Fruit fly (Drosophila melanogaster): ENCODE measurements around the gene CG31064.

CG31064 gene

dm6 chr3R:27238438-27239301 is at the start of gene CG31064, which contains the start of gene PolA2:
CG31064 (minus strand) TSS chr3R:27239085.
PolA2 (plus strand) TSS chr3R:27239163.
- TF ChIP-seq CG17801 (GFP tag; optimal IDR thresholded peaks at IDR 0.05; ENCODE audit: partially characterized antibody): peak; percentile 5

DNA sequence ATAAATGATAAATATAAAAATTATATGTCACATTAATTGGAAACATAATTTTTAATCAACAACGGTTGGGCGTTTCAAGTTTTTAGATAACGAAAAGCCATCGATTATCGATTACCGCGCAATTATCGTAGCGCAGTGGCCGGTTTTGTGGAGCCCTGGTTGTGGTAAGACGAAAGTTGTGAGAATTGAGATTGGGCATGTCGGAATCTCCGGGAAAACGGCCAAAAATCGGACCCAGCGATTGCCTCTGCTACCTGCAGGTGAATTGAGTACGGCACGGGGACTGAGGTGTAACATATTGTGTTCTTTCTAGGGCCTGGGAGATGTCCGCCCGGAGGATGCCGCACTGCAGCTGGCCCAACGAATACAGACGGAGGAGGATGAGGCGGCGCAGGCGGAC is 44.8 kb upstream of the CG31064 start, which contains the start of gene CG3368:
TSS of gene CG3368 (plus strand) at position 136 of the 400 bp plus-strand sequence.
- TF ChIP-seq CG17801 (GFP tag; optimal IDR thresholded peaks at IDR 0.05; ENCODE audit: partially characterized antibody): no peak

- TF ChIP-seq CG17801 (GFP tag; optimal IDR thresholded peaks at IDR 0.05; ENCODE audit: partially characterized antibody): peak; percentile 61
These were observed 43.4 kb upstream of the CG31064 start, which contains the start of gene mrt for dm6 chr3R:27282286-27282685. mrt (minus strand) TSS chr3R:27282661.

dm6 chr3R:27281811-27282131 is 42.9 kb upstream of the CG31064 start:
- no peak for TF ChIP-seq CG17801 (GFP tag; optimal IDR thresholded peaks at IDR 0.05; ENCODE audit: partially characterized antibody)

- peak; percentile 76 for TF ChIP-seq CG17801 (GFP tag; optimal IDR thresholded peaks at IDR 0.05; ENCODE audit: partially characterized antibody)
These were observed 42.3 kb upstream of the CG31064 start for dm6 chr3R:27281022-27281810.

DNA sequence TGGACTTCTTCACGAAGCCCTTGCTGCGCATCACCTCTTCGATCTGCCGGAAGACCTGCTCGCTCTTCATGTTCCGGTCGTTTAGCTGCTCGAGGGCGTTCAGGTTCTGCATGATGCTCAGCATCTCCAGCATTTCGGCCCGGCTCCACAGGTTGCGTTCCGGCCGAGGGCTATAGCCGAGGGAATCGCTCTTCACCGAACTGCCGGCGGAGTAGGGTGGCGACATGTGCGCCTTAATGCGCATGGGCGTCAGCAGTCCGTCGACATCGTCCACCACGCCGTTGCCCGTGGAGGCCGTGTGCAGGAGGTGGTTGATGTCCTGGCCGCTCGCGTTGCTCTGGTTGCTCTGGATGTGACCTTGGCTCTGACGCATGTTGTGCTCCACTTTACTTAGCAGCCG is 40.6 kb upstream of the CG31064 start:
- no peak for TF ChIP-seq CG17801 (GFP tag; optimal IDR thresholded peaks at IDR 0.05; ENCODE audit: partially characterized antibody)

DNA sequence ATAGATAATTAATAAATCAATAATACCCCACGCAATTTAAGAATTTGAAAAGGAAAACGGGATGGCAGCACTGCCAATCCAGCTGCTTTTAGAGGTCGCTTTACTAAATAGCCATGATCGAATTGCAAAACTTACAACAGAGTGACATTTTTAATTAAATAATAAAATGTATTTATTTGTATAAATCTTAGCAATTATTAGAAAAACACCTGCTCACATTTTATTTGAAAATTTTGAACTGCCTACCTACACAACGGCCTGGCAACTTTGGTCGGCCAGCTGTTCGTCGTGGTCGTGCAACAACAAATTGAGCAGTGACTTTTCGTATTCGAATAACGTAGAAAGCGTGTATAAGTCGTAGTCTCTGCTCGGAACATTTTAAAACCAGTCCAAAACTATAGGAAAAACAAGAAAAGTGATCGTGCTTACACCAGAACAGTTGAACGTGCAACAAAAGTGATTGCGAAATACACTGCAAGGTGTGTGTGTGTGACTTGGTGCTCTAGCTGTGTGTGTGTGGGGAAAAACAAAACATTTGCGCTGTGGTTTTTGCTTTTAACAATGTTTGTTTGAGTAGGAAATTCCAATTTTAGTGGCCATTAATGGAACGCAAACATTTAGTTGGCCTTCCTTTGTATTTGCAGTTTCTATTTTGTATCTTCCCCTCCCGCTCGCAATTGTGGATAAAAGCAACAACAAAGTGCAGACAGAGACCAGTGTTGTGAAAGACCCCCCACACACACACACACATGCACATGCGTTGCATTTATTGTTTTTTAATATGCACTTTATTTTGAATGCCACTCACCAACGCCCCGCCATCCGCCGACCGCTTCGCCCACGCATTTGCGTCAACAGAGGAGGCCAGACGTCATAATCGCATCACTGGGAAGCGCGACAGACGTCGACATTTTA is 35.9 kb upstream of the CG31064 start, which contains the start of gene CG5938:
TSS of gene CG5938 (plus strand) at position 262 of the 915 bp plus-strand sequence.
- TF ChIP-seq CG17801 (GFP tag; optimal IDR thresholded peaks at IDR 0.05; ENCODE audit: partially characterized antibody): peak; percentile 1

dm6 chr3R:27273118-27274062 is 34.5 kb upstream of the CG31064 start, which contains the start of gene CG5934:
CG5934 (plus strand) TSS chr3R:27273705.
- no peak for TF ChIP-seq CG17801 (GFP tag; optimal IDR thresholded peaks at IDR 0.05; ENCODE audit: partially characterized antibody)

dm6 chr3R:27272233-27272632 is 33.3 kb upstream of the CG31064 start:
- TF ChIP-seq CG17801 (GFP tag; optimal IDR thresholded peaks at IDR 0.05; ENCODE audit: partially characterized antibody): no peak

DNA sequence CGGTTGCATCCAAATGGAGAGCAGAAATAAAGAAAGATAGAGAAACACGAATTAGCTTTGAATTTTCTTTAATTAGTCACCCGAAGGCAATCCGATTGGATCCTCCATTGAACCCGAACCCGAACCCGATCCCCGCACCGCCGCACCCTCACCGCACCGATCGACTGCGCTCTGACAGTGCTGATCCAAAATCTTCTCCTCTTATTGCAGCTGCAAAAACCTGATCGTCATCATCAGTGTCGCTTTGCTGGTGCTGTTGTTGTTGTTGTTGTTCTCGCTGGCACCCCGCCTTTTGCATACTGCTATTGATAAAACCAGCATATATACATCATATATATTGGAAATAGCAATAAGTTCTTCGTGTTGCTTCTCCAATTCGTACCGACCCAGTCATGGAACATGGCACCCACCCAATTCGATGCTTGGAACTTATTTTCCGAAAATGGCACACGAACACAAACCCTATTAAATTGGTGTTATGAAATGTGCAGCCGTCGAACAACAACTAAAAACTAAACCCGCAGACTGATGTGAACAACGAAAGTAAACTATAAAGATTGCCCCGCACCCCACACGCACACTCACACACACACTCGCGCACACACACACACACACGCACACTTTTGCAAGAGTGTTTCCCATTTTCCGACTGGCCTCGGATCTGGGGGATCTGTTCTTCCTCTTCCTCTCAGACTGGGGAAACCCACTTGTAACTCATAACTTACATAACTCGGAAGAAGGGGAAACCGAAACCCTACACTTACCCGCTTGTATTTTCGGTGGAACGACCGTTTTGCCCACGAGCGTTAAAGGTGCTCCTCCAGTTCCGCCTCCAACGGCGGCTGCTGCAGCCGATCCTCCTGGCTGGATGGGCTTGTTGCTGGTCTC is 31.7 kb upstream of the CG31064 start:
- TF ChIP-seq CG17801 (GFP tag; optimal IDR thresholded peaks at IDR 0.05; ENCODE audit: partially characterized antibody): no peak

- no peak for TF ChIP-seq CG17801 (GFP tag; optimal IDR thresholded peaks at IDR 0.05; ENCODE audit: partially characterized antibody)
These were observed 26.4 kb upstream of the CG31064 start, which contains the start of the genes CG14262 and CG14260 for dm6 chr3R:27265330-27265729. CG14262 (minus strand) TSS chr3R:27265430. CG14260 (plus strand) TSS chr3R:27265457.

DNA sequence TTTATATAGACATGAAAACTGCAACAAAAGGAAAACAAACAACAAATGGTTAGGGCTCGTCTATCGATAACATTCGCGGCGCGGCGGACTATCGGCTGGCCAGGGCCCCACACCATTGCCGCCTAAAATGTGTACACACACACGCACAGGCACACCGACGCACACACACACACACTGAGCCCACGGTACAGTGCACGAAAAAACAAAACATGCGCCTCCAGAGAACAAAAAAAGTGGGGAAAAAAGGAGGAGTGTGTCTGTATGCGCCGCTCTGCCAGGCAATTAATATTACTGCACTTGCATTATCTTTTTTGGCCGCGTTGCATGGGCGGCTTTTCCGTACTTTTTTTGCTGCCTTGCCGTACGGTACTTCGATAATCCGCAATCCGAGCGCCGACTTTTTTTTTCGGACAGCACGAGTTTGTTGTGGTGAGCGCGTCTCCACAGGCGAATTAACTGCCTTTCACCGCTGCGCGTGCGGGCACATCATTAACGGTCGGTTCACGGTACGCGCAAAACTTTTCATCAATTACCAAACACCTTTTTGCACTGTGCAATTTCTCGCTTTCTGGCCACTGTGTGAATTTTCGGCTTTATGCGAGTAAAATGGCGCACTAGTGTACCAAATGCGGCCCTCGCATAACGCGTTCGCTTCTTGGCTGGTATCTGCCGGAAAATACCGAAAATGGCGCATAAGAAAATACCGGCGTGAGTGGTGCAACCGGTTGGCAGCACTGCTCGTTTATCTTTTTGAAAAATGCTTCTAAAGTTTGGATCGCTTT is 24.7 kb upstream of the CG31064 start, which contains the start of gene woc:
TSS of gene woc (minus strand) at position 622 of the 782 bp plus-strand sequence.
- peak; percentile 35 for TF ChIP-seq CG17801 (GFP tag; optimal IDR thresholded peaks at IDR 0.05; ENCODE audit: partially characterized antibody)
